Fruit fly (Drosophila melanogaster): ENCODE results near the gene Jon99Fi.

Jon99Fi gene

DNA sequence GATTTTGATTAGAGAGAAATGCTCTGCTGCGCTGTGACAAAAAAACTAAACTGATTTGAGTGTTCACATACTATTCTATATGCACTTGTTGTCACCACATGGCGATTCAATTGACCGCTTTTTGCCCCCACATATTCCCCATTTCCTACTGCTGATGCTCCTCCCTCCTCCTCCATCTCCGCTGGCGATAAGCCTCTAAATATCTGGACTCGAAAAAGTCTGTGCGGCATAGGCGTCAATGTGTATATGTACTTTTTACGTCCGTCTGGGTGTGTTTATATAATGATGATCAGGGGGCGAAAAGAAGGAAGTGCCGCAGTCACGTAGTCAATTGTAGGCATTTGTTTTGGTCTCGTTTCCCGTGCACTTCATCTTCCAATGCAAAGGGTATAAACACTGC, 22.2 kb upstream of the Jon99Fi start:
- TF ChIP-seq onecut (GFP tag; IDR thresholded peaks at IDR 0.05) (0 out of 2 replicates have a peak, but pooled peaks have one; percentile 7), en (GFP tag; optimal IDR thresholded peaks at IDR 0.05) (no peak), D19B (GFP tag; optimal IDR thresholded peaks at IDR 0.05) (no peak), CG12769 (tag; optimal IDR thresholded peaks at IDR 0.05) (no peak), CG1603 (tag; optimal IDR thresholded peaks at IDR 0.05) (no peak), CG3726 (GFP tag; IDR thresholded peaks at IDR 0.05) (no peak), CG6791 (GFP tag; IDR thresholded peaks at IDR 0.05; ENCODE audit: partially characterized antibody) (no peak), CG10959 (GFP tag; IDR thresholded peaks at IDR 0.05) (no peak), crol (GFP tag; IDR thresholded peaks at IDR 0.05) (peak; percentile 75), CG16813 (GFP tag; IDR thresholded peaks at IDR 0.05; ENCODE audit: partially characterized antibody) (no peak), btn (GFP tag; optimal IDR thresholded peaks at IDR 0.05) (no peak), Tbp (GFP tag; optimal IDR thresholded peaks at IDR 0.05) (no peak), cato (GFP tag; optimal IDR thresholded peaks at IDR 0.05; ENCODE audit: borderline replicate concordance) (no peak), CG1832 (GFP tag; optimal IDR thresholded peaks at IDR 0.05) (no peak), chinmo (GFP tag; IDR thresholded peaks at IDR 0.05; ENCODE audit: partially characterized antibody) (0 out of 4 replicates have a peak, but pooled peaks have one; percentile 28), Xrp1 (GFP tag; IDR thresholded peaks at IDR 0.05) (no peak), Deaf1 (tag; optimal IDR thresholded peaks at IDR 0.05) (no peak), pzg (GFP tag; optimal IDR thresholded peaks at IDR 0.05) (no peak), tll (GFP tag; optimal IDR thresholded peaks at IDR 0.05) (peak in 1 of 2 experiments; percentile 31), NK7.1 (GFP tag; optimal IDR thresholded peaks at IDR 0.05) (no peak), CG3281 (GFP tag; optimal IDR thresholded peaks at IDR 0.05) (no peak), usp (GFP tag; optimal IDR thresholded peaks at IDR 0.05) (no peak), pfk (GFP tag; optimal IDR thresholded peaks at IDR 0.05) (no peak), CG10321 (GFP tag; IDR thresholded peaks at IDR 0.05) (no peak), luna (GFP tag; optimal IDR thresholded peaks at IDR 0.05) (no peak), Mad (GFP tag; optimal IDR thresholded peaks at IDR 0.05) (no peak), sd (tag; optimal IDR thresholded peaks at IDR 0.05) (peak; percentile 10), vvl (GFP tag; IDR thresholded peaks at IDR 0.05) (0 out of 2 replicates have a peak, but pooled peaks have one; percentile 15), HLH4C (GFP tag; IDR thresholded peaks at IDR 0.05; ENCODE audit: partially characterized antibody) (no peak), kay (GFP tag; optimal IDR thresholded peaks at IDR 0.05) (no peak), Jarid2 (GFP tag; optimal IDR thresholded peaks at IDR 0.05) (no peak), gem (tag; optimal IDR thresholded peaks at IDR 0.05) (no peak), gcm (GFP tag; optimal IDR thresholded peaks at IDR 0.05) (no peak), Hr51 (GFP tag; optimal IDR thresholded peaks at IDR 0.05) (no peak), Atf6 (GFP tag; IDR thresholded peaks at IDR 0.05) (no peak), Ravus (GFP tag; IDR thresholded peaks at IDR 0.05) (no peak), CG4820 (GFP tag; optimal IDR thresholded peaks at IDR 0.05) (no peak), cwo (GFP tag; optimal IDR thresholded peaks at IDR 0.05) (no peak), ind (GFP tag; optimal IDR thresholded peaks at IDR 0.05) (no peak), twi (tag; optimal IDR thresholded peaks at IDR 0.05) (peak; percentile 30), zfh1 (GFP tag; IDR thresholded peaks at IDR 0.05) (no peak), z (GFP tag; IDR thresholded peaks at IDR 0.05) (0 out of 3 replicates have a peak, but pooled peaks have one; percentile 30), Oli (tag; optimal IDR thresholded peaks at IDR 0.05) (no peak), CG2199 (GFP tag; IDR thresholded peaks at IDR 0.05) (no peak; the same call in 2 of the 3 replicates), CG7987 (GFP tag; optimal IDR thresholded peaks at IDR 0.05) (no peak), CG9437 (GFP tag; optimal IDR thresholded peaks at IDR 0.05) (no peak), bowl (GFP tag; IDR thresholded peaks at IDR 0.05) (no peak), E2f2 (GFP tag; IDR thresholded peaks at IDR 0.05) (no peak), CG17912 (GFP tag; optimal IDR thresholded peaks at IDR 0.05) (no peak), run (tag; optimal IDR thresholded peaks at IDR 0.05) (no peak), HLH3B (GFP tag; IDR thresholded peaks at IDR 0.05) (no peak)
